Fruit fly (Drosophila melanogaster) whole organism, wandering third instar larva: Measurements from ENCODE around the gene Sema1a.

Experiments
- Dfd ChIP-seq: fragments of >200 bp; optimal IDR thresholded peaks from 2 replicates; lab custom pipeline; 2017; ENCODE audit warnings: missing biosample characterization, missing genetic modification characterization
- Hr83 ChIP-seq: fragments of 200-300 bp; sonication (Bioruptor generic); optimal IDR thresholded peaks from 2 replicates; lab custom pipeline; 2016; ENCODE audit warnings: missing biosample characterization, mild to moderate bottlenecking, missing genetic modification characterization, moderate library complexity; ENCODE audit not compliant: poor library complexity, severe bottlenecking
- Mio ChIP-seq: sonication (Bioruptor generic); optimal IDR thresholded peaks from 2 replicates; lab custom pipeline; 2016; ENCODE audit warnings: missing biosample characterization, missing genetic modification characterization
- Myc ChIP-seq: fragments of >200 bp; optimal IDR thresholded peaks from 2 replicates; lab custom pipeline; 2017
- OdsH ChIP-seq: fragments of 200-800 bp; sonication (Bioruptor generic); optimal IDR thresholded peaks from 2 replicates; lab custom pipeline; 2016; ENCODE audit warnings: missing biosample characterization, mild to moderate bottlenecking, missing genetic modification characterization
- br ChIP-seq: fragments of 200-800 bp; sonication (Bioruptor generic); optimal IDR thresholded peaks from 2 replicates; lab custom pipeline; 2016; ENCODE audit warnings: missing biosample characterization, missing genetic modification characterization
- dl ChIP-seq, 2 experiments: fragments of 175-275, 200-275 bp in 1 of 2; fragments of 200-275 bp in 1 of 2; sonication (Bioruptor generic); optimal IDR thresholded peaks; lab custom pipeline; 2018; ENCODE audit warnings: mild to moderate bottlenecking in 2 of 2, missing biosample characterization in 2 of 2, missing genetic modification characterization in 2 of 2, moderate library complexity in 2 of 2; ENCODE audit not compliant: partially characterized antibody in 2 of 2, insufficient read depth in 1 of 2
- dmrt93B ChIP-seq: fragments of 200-800 bp; sonication (Bioruptor generic); optimal IDR thresholded peaks from 2 replicates; lab custom pipeline; 2018; ENCODE audit warnings: missing biosample characterization, mild to moderate bottlenecking, missing genetic modification characterization
- jim ChIP-seq: fragments of 175-275, 200-325 bp; sonication (Bioruptor generic); optimal IDR thresholded peaks from 2 replicates; lab custom pipeline; 2016; ENCODE audit warnings: missing biosample characterization, mild to moderate bottlenecking, missing genetic modification characterization
- psq ChIP-seq: fragments of 200-800 bp; sonication (Bioruptor generic); optimal IDR thresholded peaks from 3 replicates; lab custom pipeline; 2017; ENCODE audit warnings: missing biosample characterization, mild to moderate bottlenecking, missing genetic modification characterization, moderate library complexity

DNA sequence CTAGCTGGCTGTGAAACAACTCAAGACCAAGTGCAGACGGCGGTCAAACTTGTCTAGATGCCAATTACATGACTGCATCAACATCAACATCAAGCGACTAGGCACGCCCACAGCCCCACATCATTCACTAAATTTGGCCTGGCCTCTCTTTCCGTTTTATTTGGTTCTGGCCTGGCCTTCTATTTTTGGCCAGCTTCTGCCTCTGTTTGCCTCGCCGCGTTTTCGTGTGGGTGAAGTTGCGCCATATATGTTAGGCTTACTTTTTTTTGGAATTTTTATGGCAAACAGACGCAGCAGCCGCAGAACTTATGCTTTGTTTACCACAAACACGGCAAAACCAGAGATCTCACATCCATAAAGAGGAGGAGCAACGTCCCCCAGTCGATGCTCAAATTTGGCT, 173.5 kb downstream of the Sema1a start:
- TF ChIP-seq Dfd, result no peak
- TF ChIP-seq jim (GFP tag; lab: Kevin White, UChicago), result no peak
- no peak for TF ChIP-seq dl (GFP tag; optimal IDR thresholded peaks at IDR 0.05; lab: Kevin White, UChicago; ENCODE audit: insufficient read depth in 1 of 2, partially characterized antibody in 2 of 2)
- no peak for TF ChIP-seq Myc (lab: Kevin White, UChicago)
- no peak for TF ChIP-seq psq (GFP tag; lab: Kevin White, UChicago)
- TF ChIP-seq br (GFP tag; lab: Kevin White, UChicago), result no peak
- no peak for TF ChIP-seq Mio (GFP tag; lab: Kevin White, UChicago)
- no peak for TF ChIP-seq OdsH (GFP tag; lab: Kevin White, UChicago)
- no peak for TF ChIP-seq Hr83 (GFP tag; lab: Kevin White, UChicago)
- no peak for TF ChIP-seq dmrt93B (GFP tag; lab: Kevin White, UChicago)
